Fruit fly (Drosophila melanogaster): ENCODE data around the gene CG8475.

The CG8475 gene

DNA sequence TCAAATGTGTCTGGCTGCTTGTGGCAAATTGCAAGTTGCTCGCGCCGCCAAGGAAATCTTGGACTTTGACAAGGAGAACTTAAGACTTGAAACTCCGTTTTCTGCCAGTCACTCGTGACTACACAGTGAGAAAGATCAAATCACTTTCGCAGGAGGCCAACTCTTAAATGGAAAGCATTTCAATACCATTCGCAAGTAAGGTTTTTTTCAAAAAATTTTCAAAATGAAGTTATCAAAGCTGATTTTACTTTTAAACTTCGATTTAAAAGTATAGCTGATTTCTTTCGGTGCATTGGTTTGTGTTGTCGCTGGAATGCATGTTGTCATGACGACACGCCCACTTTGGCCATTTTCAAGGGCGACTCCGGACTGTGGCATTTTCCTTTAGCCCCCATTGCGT lies 35.7 kb upstream of the CG8475 start (continued):
- TF ChIP-seq CG7556 (GFP tag; optimal IDR thresholded peaks at IDR 0.05) (no peak), CG2202 (tag; optimal IDR thresholded peaks at IDR 0.05) (no peak), CG17612 (GFP tag; IDR thresholded peaks at IDR 0.05) (no peak), Lim3 (GFP tag; IDR thresholded peaks at IDR 0.05) (no peak), CG6689 (GFP tag; IDR thresholded peaks at IDR 0.05) (peak; percentile 28; the same call in 1 of the 2 replicates), H2.0 (GFP tag; IDR thresholded peaks at IDR 0.05) (no peak), CG15073 (GFP tag; optimal IDR thresholded peaks at IDR 0.05) (no peak), CG15479 (GFP tag; optimal IDR thresholded peaks at IDR 0.05) (no peak), ato (GFP tag; IDR thresholded peaks at IDR 0.05; ENCODE audit: partially characterized antibody) (no peak), wdn (GFP tag; IDR thresholded peaks at IDR 0.05) (no peak), p53 (GFP tag; optimal IDR thresholded peaks at IDR 0.05) (no peak), chif (GFP tag; optimal IDR thresholded peaks at IDR 0.05) (peak in 1 of 2 experiments; percentile 6), stwl (tag; optimal IDR thresholded peaks at IDR 0.05) (no peak), run (tag; optimal IDR thresholded peaks at IDR 0.05) (no peak), sug (tag; optimal IDR thresholded peaks at IDR 0.05) (no peak), gt (GFP tag; IDR thresholded peaks at IDR 0.05) (no peak), dmrt99B (tag; optimal IDR thresholded peaks at IDR 0.05) (peak; percentile 22), Hmr (GFP tag; optimal IDR thresholded peaks at IDR 0.05) (no peak), Blimp-1 (GFP tag; optimal IDR thresholded peaks at IDR 0.05) (peak; percentile 3), CG17361 (GFP tag; IDR thresholded peaks at IDR 0.05) (no peak), phol (tag; optimal IDR thresholded peaks at IDR 0.05) (peak; percentile 30), NfI (GFP tag; optimal IDR thresholded peaks at IDR 0.05) (no peak), CG8388 (GFP tag; optimal IDR thresholded peaks at IDR 0.05) (peak; percentile 4), CG1602 (GFP tag; optimal IDR thresholded peaks at IDR 0.05) (no peak), CG12104 (GFP tag; optimal IDR thresholded peaks at IDR 0.05) (no peak), tup (GFP tag; optimal IDR thresholded peaks at IDR 0.05) (no peak), ham (GFP tag; IDR thresholded peaks at IDR 0.05) (no peak), CG1647 (GFP tag; optimal IDR thresholded peaks at IDR 0.05) (no peak), bsh (GFP tag; optimal IDR thresholded peaks at IDR 0.05) (peak; percentile 39 to 91), pfk (GFP tag; optimal IDR thresholded peaks at IDR 0.05) (no peak), so (GFP tag; IDR thresholded peaks at IDR 0.05) (no peak), D19A (tag; optimal IDR thresholded peaks at IDR 0.05) (no peak), wor (GFP tag; IDR thresholded peaks at IDR 0.05) (no peak), pita (GFP tag; optimal IDR thresholded peaks at IDR 0.05) (no peak), dysf (GFP tag; IDR thresholded peaks at IDR 0.05) (0 out of 3 replicates have a peak, but pooled peaks have one; percentile 23), Vsx1 (GFP tag; optimal IDR thresholded peaks at IDR 0.05) (no peak), sqz (GFP tag; optimal IDR thresholded peaks at IDR 0.05) (no peak), ken (GFP tag; IDR thresholded peaks at IDR 0.05) (0 out of 3 replicates have a peak, but pooled peaks have one; percentile 36), CG11504 (tag; optimal IDR thresholded peaks at IDR 0.05) (peak; percentile 16), CG18764 (GFP tag; optimal IDR thresholded peaks at IDR 0.05) (no peak), CG13775 (GFP tag; optimal IDR thresholded peaks at IDR 0.05) (no peak), croc (GFP tag; conservative IDR thresholded peaks at IDR 0.05) (no peak), CG11696 (GFP tag; IDR thresholded peaks at IDR 0.05) (no peak), Sox100B (GFP tag; optimal IDR thresholded peaks at IDR 0.05) (no peak), disco-r (GFP tag; optimal IDR thresholded peaks at IDR 0.05) (no peak), fd64A (GFP tag; optimal IDR thresholded peaks at IDR 0.05) (no peak), tna (GFP tag; IDR thresholded peaks at IDR 0.05; ENCODE audit: partially characterized antibody) (no peak), CG17568 (GFP tag; optimal IDR thresholded peaks at IDR 0.05) (no peak), twi (tag; optimal IDR thresholded peaks at IDR 0.05) (no peak), da (GFP tag; optimal IDR thresholded peaks at IDR 0.05) (no peak), CG11093 (GFP tag; IDR thresholded peaks at IDR 0.05) (no peak), CG4730 (GFP tag; IDR thresholded peaks at IDR 0.05) (no peak)
